Fruit fly (Drosophila melanogaster) whole organism, embryonic: ENCODE measurements around the gene Sec23.

ENCODE experiments used
- Aef1 ChIP-seq: fragments of 200-800 bp; sonication (Bioruptor generic); IDR thresholded peaks from 3 replicates; pipeline ENCODE4 v1.3.6; 2022; ENCODE audit warnings: missing biosample characterization, missing genetic modification characterization
- CG10147 ChIP-seq: fragments of 200-800 bp; sonication (Bioruptor generic); optimal IDR thresholded peaks from 2 replicates; lab custom pipeline; 2019; ENCODE audit warnings: missing biosample characterization, mild to moderate bottlenecking, missing genetic modification characterization, moderate library complexity
- CG11398 ChIP-seq: fragments of 200-800 bp; sonication (Bioruptor generic); optimal IDR thresholded peaks from 2 replicates; lab custom pipeline; 2016; ENCODE audit warnings: missing biosample characterization, missing genetic modification characterization
- CG11696 ChIP-seq: fragments of 200-800 bp; sonication (Bioruptor generic); IDR thresholded peaks from 2 replicates; pipeline ENCODE4 v1.3.6; 2022; ENCODE audit warnings: missing biosample characterization, missing genetic modification characterization
- CG12236 ChIP-seq: fragments of 200-800 bp; sonication (Bioruptor generic); optimal IDR thresholded peaks from 2 replicates; lab custom pipeline; 2016; ENCODE audit warnings: missing biosample characterization, missing genetic modification characterization
- CG13894 ChIP-seq: fragments of 200-800 bp; sonication (Bioruptor generic); optimal IDR thresholded peaks from 3 replicates; lab custom pipeline; 2018; ENCODE audit warnings: missing biosample characterization, mild to moderate bottlenecking, missing genetic modification characterization, moderate library complexity
- CG15514 ChIP-seq: fragments of 200-800 bp; sonication (Bioruptor generic); optimal IDR thresholded peaks from 3 replicates; lab custom pipeline; 2017; ENCODE audit warnings: missing biosample characterization, missing genetic modification characterization, mild to moderate bottlenecking, moderate library complexity, missing genetic modification reagents
- CG1647 ChIP-seq: fragments of 200-800 bp; sonication (Bioruptor generic); optimal IDR thresholded peaks from 3 replicates; lab custom pipeline; 2016; ENCODE audit warnings: missing biosample characterization, missing genetic modification characterization
- CG18262 ChIP-seq: fragments of 200-800 bp; optimal IDR thresholded peaks from 3 replicates; lab custom pipeline; 2019; ENCODE audit warnings: missing biosample characterization, mild to moderate bottlenecking, missing genetic modification characterization, moderate library complexity
- CG18764 ChIP-seq: fragments of 200-800 bp; sonication (Bioruptor generic); optimal IDR thresholded peaks from 3 replicates; lab custom pipeline; 2016; ENCODE audit warnings: missing biosample characterization, missing genetic modification characterization
- CG30403 ChIP-seq: fragments of 200-800 bp; sonication (Bioruptor generic); optimal IDR thresholded peaks from 3 replicates; lab custom pipeline; 2016; ENCODE audit warnings: missing biosample characterization, missing genetic modification characterization
- CG4730 ChIP-seq: fragments of 200-800 bp; sonication (Bioruptor generic); IDR thresholded peaks from 2 replicates; pipeline ENCODE4 v1.3.6; 2022; ENCODE audit warnings: missing biosample characterization, missing genetic modification characterization
- CG7556 ChIP-seq: fragments of 200-800 bp; sonication (Bioruptor generic); optimal IDR thresholded peaks from 2 replicates; lab custom pipeline; 2017; ENCODE audit warnings: missing biosample characterization, mild to moderate bottlenecking, missing genetic modification characterization
- CG7786 ChIP-seq: fragments of 200-800 bp; sonication (Bioruptor generic); optimal IDR thresholded peaks from 2 replicates; lab custom pipeline; 2016; ENCODE audit warnings: missing biosample characterization, missing genetic modification characterization
- CG7963 ChIP-seq: fragments of 200-800 bp; sonication (Bioruptor generic); IDR thresholded peaks from 3 replicates; pipeline ENCODE4 v1.3.6; 2022; ENCODE audit warnings: missing biosample characterization, missing genetic modification characterization; ENCODE audit not compliant: partially characterized antibody
- CG8478 ChIP-seq: fragments of >200 bp; optimal IDR thresholded peaks from 2 replicates; lab custom pipeline; 2018
- CkIIα-i1 ChIP-seq: fragments of 200-800 bp; sonication (Bioruptor generic); IDR thresholded peaks from 2 replicates; pipeline ENCODE4 v1.3.6; 2022; ENCODE audit warnings: missing biosample characterization, missing genetic modification characterization
- D19A ChIP-seq: fragments of 200-800 bp; optimal IDR thresholded peaks from 3 replicates; lab custom pipeline; 2019; ENCODE audit warnings: missing biosample characterization, mild to moderate bottlenecking, missing genetic modification characterization, moderate library complexity
- Dll ChIP-seq: fragments of 200-800 bp; sonication (Bioruptor generic); IDR thresholded peaks from 4 replicates; pipeline ENCODE4 v1.3.6; 2022; ENCODE audit warnings: missing biosample characterization, missing genetic modification characterization; ENCODE audit not compliant: partially characterized antibody
- Drgx ChIP-seq: fragments of 200-800 bp; sonication (Bioruptor generic); IDR thresholded peaks from 2 replicates; pipeline ENCODE4 v1.3.6; 2022; ENCODE audit warnings: missing biosample characterization, missing genetic modification characterization
- Elba2 ChIP-seq: fragments of 200-800 bp; sonication (Bioruptor generic); optimal IDR thresholded peaks from 3 replicates; lab custom pipeline; 2016; ENCODE audit warnings: missing biosample characterization, missing genetic modification characterization
- Hey ChIP-seq: fragments of 200-800 bp; sonication (Bioruptor generic); optimal IDR thresholded peaks from 3 replicates; lab custom pipeline; 2018; ENCODE audit warnings: missing biosample characterization, mild to moderate bottlenecking, missing genetic modification characterization
- Rfx ChIP-seq: fragments of 200-800 bp; sonication (Bioruptor generic); IDR thresholded peaks from 2 replicates; pipeline ENCODE4 v1.3.6; 2022; ENCODE audit warnings: missing biosample characterization, missing genetic modification characterization
- Spps ChIP-seq: fragments of 200-800 bp; sonication (Bioruptor generic); optimal IDR thresholded peaks from 2 replicates; lab custom pipeline; 2018; ENCODE audit warnings: missing biosample characterization, mild to moderate bottlenecking, missing genetic modification characterization
- Sry-δ ChIP-seq: fragments of 200-800 bp; sonication (Bioruptor generic); optimal IDR thresholded peaks from 2 replicates; lab custom pipeline; 2016; ENCODE audit warnings: missing biosample characterization, missing genetic modification characterization
- Xbp1 ChIP-seq: fragments of 200-800 bp; sonication (Bioruptor generic); optimal IDR thresholded peaks from 3 replicates; lab custom pipeline; 2016; ENCODE audit warnings: missing biosample characterization, mild to moderate bottlenecking, missing genetic modification characterization
- ab ChIP-seq: fragments of 200-800 bp; sonication (Bioruptor generic); optimal IDR thresholded peaks from 2 replicates; lab custom pipeline; 2016; ENCODE audit warnings: missing biosample characterization, missing genetic modification characterization
- ac ChIP-seq: fragments of 200-800 bp; sonication (Bioruptor generic); optimal IDR thresholded peaks from 3 replicates; lab custom pipeline; 2017; ENCODE audit warnings: missing biosample characterization, mild to moderate bottlenecking, missing genetic modification characterization
- al ChIP-seq: fragments of 200-800 bp; sonication (Bioruptor generic); IDR thresholded peaks from 2 replicates; pipeline ENCODE4 v1.3.6; 2022; ENCODE audit warnings: missing biosample characterization, missing genetic modification characterization
- ci ChIP-seq: fragments of 200-800 bp; sonication (Bioruptor generic); IDR thresholded peaks from 3 replicates; pipeline ENCODE4 v1.3.6; 2022; ENCODE audit warnings: missing biosample characterization, missing genetic modification characterization
- danr ChIP-seq: fragments of 200-800 bp; sonication (Bioruptor generic); IDR thresholded peaks from 2 replicates; pipeline ENCODE4 v1.3.6; 2022; ENCODE audit warnings: missing biosample characterization, missing genetic modification characterization
- dpn ChIP-seq, 2 experiments: fragments of 200-800 bp; sonication (Bioruptor generic); optimal IDR thresholded peaks; 3 replicates each; lab custom pipeline; 2016; ENCODE audit warnings: missing biosample characterization in 2 of 2, missing genetic modification characterization in 2 of 2
- eve ChIP-seq, 2 experiments: fragments of >200 bp; optimal IDR thresholded peaks; 2 replicates each; lab custom pipeline; 2017; ENCODE audit warnings: missing biosample characterization in 2 of 2, missing genetic modification characterization in 2 of 2
- fd96Cb ChIP-seq: fragments of 200-800 bp; sonication (Bioruptor generic); optimal IDR thresholded peaks from 2 replicates; lab custom pipeline; 2018; ENCODE audit warnings: missing biosample characterization, mild to moderate bottlenecking, missing genetic modification characterization, moderate library complexity
- fru ChIP-seq: fragments of >200 bp; optimal IDR thresholded peaks from 2 replicates; lab custom pipeline; 2017
- gcm ChIP-seq: fragments of 200-800 bp; sonication (Bioruptor generic); optimal IDR thresholded peaks from 2 replicates; lab custom pipeline; 2019; ENCODE audit warnings: missing biosample characterization, mild to moderate bottlenecking, missing genetic modification characterization, moderate library complexity
- gfzf ChIP-seq: fragments of 200-800 bp; sonication (Bioruptor generic); optimal IDR thresholded peaks from 2 replicates; lab custom pipeline; 2016; ENCODE audit warnings: missing biosample characterization, mild to moderate bottlenecking, missing genetic modification characterization, moderate library complexity
- hkb ChIP-seq, 2 experiments: fragments of 200-800 bp in 1 of 2; fragments of >200 bp in 1 of 2; sonication (Bioruptor generic) in 1 of 2; IDR thresholded peaks in 1 of 2; optimal IDR thresholded peaks in 1 of 2; 2 replicates each; pipeline versions ENCODE4 v1.3.6 to Lab custom; 2017 to 2022; ENCODE audit warnings: missing biosample characterization in 1 of 2, missing genetic modification characterization in 1 of 2
- hth ChIP-seq: fragments of >200 bp; optimal IDR thresholded peaks from 2 replicates; lab custom pipeline; 2017; ENCODE audit warnings: inconsistent platforms
- klu ChIP-seq: fragments of 200-800 bp; sonication (Bioruptor generic); IDR thresholded peaks from 2 replicates; pipeline ENCODE4 v1.3.6; 2022; ENCODE audit warnings: missing biosample characterization, missing genetic modification characterization
- maf-S ChIP-seq: fragments of 200-800 bp; sonication (Bioruptor generic); optimal IDR thresholded peaks from 2 replicates; lab custom pipeline; 2016; ENCODE audit warnings: missing biosample characterization, missing genetic modification characterization
- mld ChIP-seq: fragments of 200-800 bp; sonication (Bioruptor generic); IDR thresholded peaks from 3 replicates; pipeline ENCODE4 v1.3.6; 2022; ENCODE audit warnings: missing biosample characterization, missing genetic modification characterization; ENCODE audit not compliant: partially characterized antibody
- p53 ChIP-seq: fragments of 200-800 bp; sonication (Bioruptor generic); optimal IDR thresholded peaks from 2 replicates; lab custom pipeline; 2016; ENCODE audit warnings: missing biosample characterization, missing genetic modification characterization
- phol ChIP-seq: fragments of 200-800 bp; sonication (Bioruptor generic); optimal IDR thresholded peaks from 3 replicates; lab custom pipeline; 2018; ENCODE audit warnings: missing biosample characterization, mild to moderate bottlenecking, missing genetic modification characterization, moderate library complexity
- pita ChIP-seq: fragments of 200-800 bp; sonication (Bioruptor generic); optimal IDR thresholded peaks from 2 replicates; lab custom pipeline; 2017; ENCODE audit warnings: missing biosample characterization, mild to moderate bottlenecking, missing genetic modification characterization
- pnt ChIP-seq: fragments of 200-800 bp; sonication (Bioruptor generic); optimal IDR thresholded peaks from 3 replicates; lab custom pipeline; 2016; ENCODE audit warnings: missing biosample characterization, missing genetic modification characterization
- ranshi ChIP-seq: fragments of 200-800 bp; sonication (Bioruptor generic); IDR thresholded peaks from 2 replicates; pipeline ENCODE4 v1.3.6; 2022; ENCODE audit warnings: missing biosample characterization, missing genetic modification characterization
- sqz ChIP-seq: fragments of 200-800 bp; sonication (Bioruptor generic); optimal IDR thresholded peaks from 3 replicates; lab custom pipeline; 2018; ENCODE audit warnings: missing biosample characterization, mild to moderate bottlenecking, missing genetic modification characterization
- ssp ChIP-seq: fragments of 200-800 bp; sonication (Bioruptor generic); IDR thresholded peaks from 2 replicates; pipeline ENCODE4 v1.3.6; 2022; ENCODE audit warnings: missing biosample characterization, missing genetic modification characterization
- tll ChIP-seq, 2 experiments: fragments of 200-800 bp in 1 of 2; fragments of >200 bp in 1 of 2; sonication (Bioruptor generic) in 1 of 2; optimal IDR thresholded peaks; 2 replicates each; lab custom pipeline; 2017 to 2019; ENCODE audit warnings: missing biosample characterization in 2 of 2, missing genetic modification characterization in 2 of 2, mild to moderate bottlenecking in 1 of 2, moderate library complexity in 1 of 2
- tx ChIP-seq: fragments of 200-800 bp; sonication (Bioruptor generic); optimal IDR thresholded peaks from 2 replicates; lab custom pipeline; 2016; ENCODE audit warnings: missing biosample characterization, missing genetic modification characterization
- wdn ChIP-seq: fragments of 200-800 bp; sonication (Bioruptor generic); IDR thresholded peaks from 2 replicates; pipeline ENCODE4 v1.3.6; 2022; ENCODE audit warnings: missing biosample characterization, missing genetic modification characterization
- zf30C ChIP-seq: fragments of 200-800 bp; sonication (Bioruptor generic); optimal IDR thresholded peaks from 3 replicates; lab custom pipeline; 2018; ENCODE audit warnings: missing biosample characterization, mild to moderate bottlenecking, missing genetic modification characterization

Gene Sec23

dm6 chr3R:5613114-5613443 is 35.8 kb upstream of the Sec23 start, which contains the start of gene Atu (continued):
- no peak for TF ChIP-seq fd96Cb (tag; lab: Kevin White, UChicago)
- no peak for TF ChIP-seq pnt
- TF ChIP-seq dpn (GFP tag; optimal IDR thresholded peaks at IDR 0.05; lab: Kevin White, UChicago): peak in 1 of 2 experiments; percentile 16
- TF ChIP-seq gfzf: peak; percentile 27
- TF ChIP-seq mld: peak; percentile 42; the same call in 1 of the 3 replicates
- no peak for TF ChIP-seq klu
- TF ChIP-seq Rfx: peak; percentile 41; the same call in 1 of the 2 replicates
- no peak for TF ChIP-seq ci (GFP tag; lab: Robert Waterston, UW)
- TF ChIP-seq CG18764 (GFP tag; lab: Kevin White, UChicago): peak; percentile 29
- TF ChIP-seq CG30403 (GFP tag; lab: Kevin White, UChicago): peak; percentile 54
- no peak for TF ChIP-seq gcm
- TF ChIP-seq hth (lab: Kevin White, UChicago): no peak
- no peak for TF ChIP-seq Drgx (GFP tag; lab: Robert Waterston, UW)
- no peak for TF ChIP-seq CG11398 (GFP tag; lab: Kevin White, UChicago)
- TF ChIP-seq eve (GFP tag; optimal IDR thresholded peaks at IDR 0.05; lab: Kevin White, UChicago): no peak
- TF ChIP-seq tx (GFP tag; lab: Kevin White, UChicago): peak; percentile 12
- TF ChIP-seq Hey (tag; lab: Kevin White, UChicago): no peak
- TF ChIP-seq ranshi (GFP tag; lab: Robert Waterston, UW): no peak
- TF ChIP-seq D19A: peak; percentile 33
- TF ChIP-seq Aef1 (GFP tag; lab: Robert Waterston, UW): no peak
- TF ChIP-seq CG11696: no peak
- no peak for TF ChIP-seq danr (GFP tag; lab: Robert Waterston, UW)
- no peak for TF ChIP-seq CG12236 (GFP tag; lab: Kevin White, UChicago)
- no peak for TF ChIP-seq ssp
- TF ChIP-seq CG7963 (GFP tag; lab: Robert Waterston, UW): peak; percentile 84
- no peak for TF ChIP-seq al (GFP tag; lab: Robert Waterston, UW)
- TF ChIP-seq Xbp1: peak; percentile 47
- peak; percentile 17 for TF ChIP-seq CG13894
- peak; percentile 66 for TF ChIP-seq phol
- TF ChIP-seq Spps (tag; lab: Kevin White, UChicago): no peak
- peak; percentile 96 for TF ChIP-seq Sry-δ (GFP tag; lab: Kevin White, UChicago)
- TF ChIP-seq CG7556 (GFP tag; lab: Kevin White, UChicago): no peak
- no peak for TF ChIP-seq Elba2 (GFP tag; lab: Kevin White, UChicago)
- peak; percentile 55 for TF ChIP-seq CG7786
- TF ChIP-seq CG4730 (GFP tag; lab: Robert Waterston, UW): no peak
- TF ChIP-seq p53 (GFP tag; lab: Kevin White, UChicago): no peak
- TF ChIP-seq hkb (optimal IDR thresholded peaks at IDR 0.05; lab: Kevin White, UChicago): peak; percentile 73
- no peak for TF ChIP-seq hkb (GFP tag; IDR thresholded peaks at IDR 0.05; lab: Robert Waterston, UW)
- TF ChIP-seq maf-S (GFP tag; lab: Kevin White, UChicago): no peak
- TF ChIP-seq sqz: peak; percentile 8
- no peak for TF ChIP-seq pita
- TF ChIP-seq zf30C (GFP tag; lab: Kevin White, UChicago): no peak
- no peak for TF ChIP-seq CkIIα-i1 (GFP tag; lab: Robert Waterston, UW)
- no peak for TF ChIP-seq tll (GFP tag; optimal IDR thresholded peaks at IDR 0.05; lab: Kevin White, UChicago)
- TF ChIP-seq Dll (GFP tag; lab: Robert Waterston, UW): peak; percentile 97
- TF ChIP-seq CG1647: peak; percentile 13
- no peak for TF ChIP-seq ab
- no peak for TF ChIP-seq fru (lab: Kevin White, UChicago)
- TF ChIP-seq ac (GFP tag; lab: Kevin White, UChicago): no peak
- TF ChIP-seq CG10147 (GFP tag; lab: Kevin White, UChicago): peak; percentile 38
- TF ChIP-seq wdn (GFP tag; lab: Robert Waterston, UW): no peak
- peak; percentile 46 for TF ChIP-seq CG18262 (tag; lab: Kevin White, UChicago)
- peak; percentile 71 for TF ChIP-seq CG15514 (GFP tag; lab: Kevin White, UChicago)
- no peak for TF ChIP-seq CG8478 (lab: Kevin White, UChicago)
